Worm (Caenorhabditis elegans): Measurements from ENCODE around the gene cutl-5.

DNA sequence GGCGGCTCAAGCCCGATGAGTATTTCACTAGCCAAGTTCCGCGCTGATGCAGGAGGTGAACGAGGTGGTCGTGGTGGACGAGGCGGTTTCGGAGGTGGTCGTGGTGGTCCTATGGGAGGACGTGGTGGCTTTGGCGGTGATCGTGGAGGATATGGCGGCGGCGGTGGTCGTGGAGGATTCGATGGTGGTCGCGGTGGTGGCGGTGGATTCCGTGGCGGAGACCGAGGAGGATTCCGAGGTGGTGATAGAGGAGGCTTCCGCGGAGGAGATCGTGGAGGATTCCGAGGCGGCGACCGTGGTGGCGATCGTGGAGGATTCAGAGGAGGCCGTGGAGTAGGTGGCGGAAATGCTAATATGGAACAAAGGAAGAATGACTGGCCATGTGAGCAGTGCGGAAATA, 39.0 kb upstream of the cutl-5 start:
- TF ChIP-seq ces-1 (GFP tag; optimal IDR thresholded peaks at IDR 0.05): no peak
- TF ChIP-seq pha-4 (tag; optimal IDR thresholded peaks at IDR 0.05): no peak
- no peak for TF ChIP-seq unc-62 (GFP tag; optimal IDR thresholded peaks at IDR 0.05)

Data from whole organism, mixed stage, embryonic.